Worm (Caenorhabditis elegans): Measurements from ENCODE around the gene F08H9.4.

Gene F08H9.4

DNA sequence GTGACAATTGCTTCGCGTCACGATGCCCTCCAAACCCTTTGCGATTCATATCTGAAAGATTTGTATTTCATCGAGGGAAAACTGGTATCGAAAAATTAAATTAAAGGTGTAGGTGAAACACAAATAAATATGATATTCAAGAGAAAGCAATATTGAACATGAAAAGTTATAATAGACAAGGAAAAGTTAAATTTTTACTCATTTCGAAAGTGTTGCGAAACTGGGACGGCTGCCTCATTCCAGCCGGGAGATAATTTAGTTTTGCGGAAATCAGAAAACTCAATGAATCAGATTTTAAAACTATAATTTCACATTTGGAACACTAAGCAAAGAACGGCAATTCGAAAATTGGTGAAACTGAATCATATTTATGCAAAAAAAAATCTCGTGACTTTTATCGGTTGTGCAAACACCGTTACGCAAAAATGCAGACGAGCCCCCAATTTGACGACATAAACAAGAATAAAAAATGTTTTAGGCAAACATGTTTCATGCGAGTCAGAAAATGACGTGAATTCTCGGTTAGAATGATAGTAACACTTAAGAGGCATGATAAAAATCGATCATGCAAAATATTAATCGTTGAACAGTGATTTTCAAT, 49.2 kb downstream of the F08H9.4 start, which contains the start of the genes nxf-1 and C15H11.11 (continued):
- TF ChIP-seq duxl-1 (tag; optimal IDR thresholded peaks at IDR 0.05; ENCODE audit: poor library complexity) = peak; percentile 39
- TF ChIP-seq ceh-62 (tag; optimal IDR thresholded peaks at IDR 0.05) = no peak
- TF ChIP-seq mxl-3 (GFP tag; optimal IDR thresholded peaks at IDR 0.05) = peak; percentile 14
- no peak for TF ChIP-seq saeg-2 (GFP tag; IDR thresholded peaks at IDR 0.05)
- peak; percentile 35 for TF ChIP-seq spr-1 (tag; optimal IDR thresholded peaks at IDR 0.05)
- TF ChIP-seq nhr-41 (GFP tag; IDR thresholded peaks at IDR 0.05) = no peak
- no peak for TF ChIP-seq mxl-2 (GFP tag; conservative IDR thresholded peaks at IDR 0.05)
- no peak for TF ChIP-seq zip-11 (GFP tag; IDR thresholded peaks at IDR 0.05)
- TF ChIP-seq spr-3 (GFP tag; optimal IDR thresholded peaks at IDR 0.05) = no peak
- TF ChIP-seq aha-1 (tag) = no peak
- TF ChIP-seq mdl-1 (tag; optimal IDR thresholded peaks at IDR 0.05) = peak in 1 of 2 experiments; percentile 71
- no peak for TF ChIP-seq F10B5.3 (tag; optimal IDR thresholded peaks at IDR 0.05)
- peak; percentile 81 for TF ChIP-seq T20F7.1 (GFP tag; optimal IDR thresholded peaks at IDR 0.05)
- TF ChIP-seq pqm-1 (tag; optimal IDR thresholded peaks at IDR 0.05) = peak; percentile 33
- TF ChIP-seq ztf-7 (tag; optimal IDR thresholded peaks at IDR 0.05) = peak; percentile 74
- no peak for TF ChIP-seq pha-4 (GFP tag; IDR thresholded peaks at IDR 0.05)
- no peak for TF ChIP-seq pha-4 (tag; optimal IDR thresholded peaks at IDR 0.05)
- no peak for TF ChIP-seq vab-7 (GFP tag; IDR thresholded peaks at IDR 0.05)
- peak in 1 of 2 experiments; percentile 82 for TF ChIP-seq lsy-2 (tag; optimal IDR thresholded peaks at IDR 0.05)
- TF ChIP-seq lin-39 (tag; optimal IDR thresholded peaks at IDR 0.05) = no peak
- TF ChIP-seq nhr-48 (tag; optimal IDR thresholded peaks at IDR 0.05) = peak; percentile 40
- TF ChIP-seq daf-19 (GFP tag; conservative IDR thresholded peaks at IDR 0.05) = no peak
- TF ChIP-seq egl-43 (GFP tag; IDR thresholded peaks at IDR 0.05) = no peak
- no peak for TF ChIP-seq jun-1 (tag; optimal IDR thresholded peaks at IDR 0.05)
- no peak for TF ChIP-seq zfp-2 (tag; optimal IDR thresholded peaks at IDR 0.05)
- no peak for TF ChIP-seq ctbp-1 (GFP tag; IDR thresholded peaks at IDR 0.05)
- peak; percentile 60 for TF ChIP-seq T26A8.4 (GFP tag; IDR thresholded peaks at IDR 0.05)
- no peak for TF ChIP-seq lin-13 (GFP tag; optimal IDR thresholded peaks at IDR 0.05)
- TF ChIP-seq gei-8 (GFP tag; optimal IDR thresholded peaks at IDR 0.05) = no peak
- TF ChIP-seq lin-1 (GFP tag; IDR thresholded peaks at IDR 0.05) = peak; percentile 62; the same call in 1 of the 2 replicates
- no peak for TF ChIP-seq cey-2 (tag; optimal IDR thresholded peaks at IDR 0.05; ENCODE audit: borderline replicate concordance, insufficient read depth)
- TF ChIP-seq snpc-4 (tag; optimal IDR thresholded peaks at IDR 0.05) = no peak
- no peak for TF ChIP-seq ceh-28 (tag; optimal IDR thresholded peaks at IDR 0.05)
- no peak for TF ChIP-seq fos-1 (tag; optimal IDR thresholded peaks at IDR 0.05)
- TF ChIP-seq daf-8 (GFP tag; IDR thresholded peaks at IDR 0.05) = no peak
- TF ChIP-seq zag-1 (tag; optimal IDR thresholded peaks at IDR 0.05) = no peak
- no peak for TF ChIP-seq F49E8.2 (tag; optimal IDR thresholded peaks at IDR 0.05; ENCODE audit: borderline replicate concordance)
- TF ChIP-seq lin-38 (GFP tag; IDR thresholded peaks at IDR 0.05) = peak; percentile 72
- TF ChIP-seq zip-2 (tag; optimal IDR thresholded peaks at IDR 0.05) = no peak
- TF ChIP-seq F44E2.7 (GFP tag; IDR thresholded peaks at IDR 0.05) = no peak
- TF ChIP-seq egl-27 (tag; optimal IDR thresholded peaks at IDR 0.05) = no peak
- TF ChIP-seq hlh-30 (tag; optimal IDR thresholded peaks at IDR 0.05; ENCODE audit: insufficient read depth) = peak; percentile 99
- TF ChIP-seq arid-1 (GFP tag; conservative IDR thresholded peaks at IDR 0.05) = peak; percentile 58; the same call in 1 of the 2 replicates
- TF ChIP-seq Y48G9A.11 (GFP tag; IDR thresholded peaks at IDR 0.05) = no peak
- TF ChIP-seq ZK546.5 (tag; optimal IDR thresholded peaks at IDR 0.05) = no peak
- TF ChIP-seq nhr-25 (tag; optimal IDR thresholded peaks at IDR 0.05; ENCODE audit: borderline replicate concordance, insufficient read depth) = no peak
- TF ChIP-seq nhr-42 (GFP tag; IDR thresholded peaks at IDR 0.05) = no peak
- TF ChIP-seq ama-1 (optimal IDR thresholded peaks at IDR 0.05) = peak; percentile 49
- no peak for TF ChIP-seq unc-130 (GFP tag; optimal IDR thresholded peaks at IDR 0.05)
- peak; percentile 78 for TF ChIP-seq mep-1 (tag; optimal IDR thresholded peaks at IDR 0.05)
- no peak for TF ChIP-seq nhr-10 (tag; optimal IDR thresholded peaks at IDR 0.05)
